Worm (Caenorhabditis elegans): ENCODE measurements around the gene T03F7.7.

T03F7.7 gene

DNA sequence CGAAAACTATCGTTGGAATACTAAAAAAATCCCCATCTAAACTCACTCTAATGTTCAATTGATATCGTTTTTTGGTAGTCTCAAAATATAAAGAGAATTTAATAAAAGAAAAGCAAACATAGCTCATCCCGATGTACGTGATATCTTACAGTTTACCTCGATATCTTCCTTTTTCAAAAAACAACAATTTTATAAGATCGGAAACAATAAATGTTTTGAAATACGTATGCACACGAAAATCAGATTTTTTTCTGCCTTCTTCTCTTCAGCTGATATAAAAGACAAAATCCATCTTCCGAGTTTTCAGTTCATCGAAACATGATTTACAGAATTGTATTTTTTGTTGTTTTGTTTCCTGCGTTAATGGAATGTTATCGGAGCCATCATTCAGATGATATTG lies 40.2 kb upstream of the T03F7.7 start, which contains the start of gene clec-222:
Gene clec-222 (plus strand): TSS at position 301 of the 400 bp plus-strand sequence.
- TF ChIP-seq efl-1 (GFP tag; optimal IDR thresholded peaks at IDR 0.05), result no peak
- no peak for TF ChIP-seq let-526 (GFP tag; IDR thresholded peaks at IDR 0.05)
- no peak for TF ChIP-seq hlh-26 (GFP tag; conservative IDR thresholded peaks at IDR 0.05)
- no peak for TF ChIP-seq madf-10 (tag; optimal IDR thresholded peaks at IDR 0.05)
- TF ChIP-seq ZK185.1 (tag; optimal IDR thresholded peaks at IDR 0.05; ENCODE audit: poor library complexity, severe bottlenecking), result no peak
- TF ChIP-seq nfya-2 (GFP tag; IDR thresholded peaks at IDR 0.05), result no peak
- TF ChIP-seq xnd-1 (tag; optimal IDR thresholded peaks at IDR 0.05), result no peak
- no peak for TF ChIP-seq hsf-1 (GFP tag; IDR thresholded peaks at IDR 0.05)
- TF ChIP-seq bed-1 (GFP tag; IDR thresholded peaks at IDR 0.05), result no peak
- TF ChIP-seq lin-26 (GFP tag; IDR thresholded peaks at IDR 0.05), result no peak
- no peak for TF ChIP-seq ceh-91 (GFP tag; IDR thresholded peaks at IDR 0.05)

DNA sequence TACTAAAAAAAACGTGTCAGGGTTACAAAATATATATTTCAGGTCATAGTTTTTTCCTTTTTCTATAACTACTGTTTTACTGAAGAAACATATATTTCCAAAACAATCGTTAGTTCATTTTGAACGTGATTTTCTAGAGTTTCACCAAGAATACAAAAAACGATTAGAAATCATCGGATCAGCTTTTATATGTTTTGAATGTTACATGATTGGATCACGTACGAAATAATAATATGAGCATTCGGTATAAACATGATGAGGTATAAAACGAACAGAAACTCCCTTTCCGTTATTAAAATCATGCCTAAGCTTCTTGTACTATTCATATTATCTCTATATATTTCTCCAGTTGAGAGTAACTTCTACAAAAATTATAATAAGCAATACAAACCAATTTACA lies 38.4 kb upstream of the T03F7.7 start, which contains the start of gene clec-223:
Gene clec-223 (plus strand): TSS at position 301 of the 400 bp plus-strand sequence.
- TF ChIP-seq B0261.1 (tag; optimal IDR thresholded peaks at IDR 0.05), result no peak
- TF ChIP-seq ccch-3 (GFP tag; optimal IDR thresholded peaks at IDR 0.05), result no peak
- no peak for TF ChIP-seq lin-54 (GFP tag; optimal IDR thresholded peaks at IDR 0.05)
- no peak for TF ChIP-seq chd-7 (tag; optimal IDR thresholded peaks at IDR 0.05)
- TF ChIP-seq Y67H2A.10 (GFP tag; conservative IDR thresholded peaks at IDR 0.05), result no peak
- no peak for TF ChIP-seq snpc-4 (GFP tag; optimal IDR thresholded peaks at IDR 0.05)
- no peak for TF ChIP-seq snpc-4 (tag; optimal IDR thresholded peaks at IDR 0.05)
- TF ChIP-seq aptf-3 (GFP tag; IDR thresholded peaks at IDR 0.05), result no peak
- no peak for TF ChIP-seq sptf-2 (GFP tag; optimal IDR thresholded peaks at IDR 0.05)
- TF ChIP-seq ekl-4 (GFP tag; IDR thresholded peaks at IDR 0.05), result no peak
- TF ChIP-seq Y79H2A.3 (GFP tag; conservative IDR thresholded peaks at IDR 0.05), result no peak
- TF ChIP-seq F22D6.2 (tag; optimal IDR thresholded peaks at IDR 0.05), result no peak

DNA sequence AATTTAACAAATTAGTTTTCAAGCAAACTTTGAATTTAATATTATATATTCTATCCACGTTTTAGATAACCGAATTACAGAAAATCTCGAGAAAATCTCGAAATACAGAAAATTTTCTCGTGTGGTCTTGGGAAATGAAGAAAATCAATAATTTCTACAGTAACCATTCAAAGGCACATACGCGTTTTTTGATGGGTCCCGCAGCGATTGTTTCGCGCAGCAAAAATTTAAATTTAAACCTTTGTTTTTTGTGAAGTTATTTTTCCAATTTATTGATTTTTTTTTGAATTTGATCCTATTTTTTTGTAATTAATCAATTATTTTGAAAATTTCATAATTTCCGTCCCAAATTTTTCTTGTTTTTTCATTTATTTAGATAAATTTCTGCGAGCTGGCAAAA lies 31.7 kb upstream of the T03F7.7 start:
- TF ChIP-seq let-526 (GFP tag; IDR thresholded peaks at IDR 0.05) (no peak), hlh-12 (tag; optimal IDR thresholded peaks at IDR 0.05) (no peak), Y95B8A.8 (GFP tag; IDR thresholded peaks at IDR 0.05) (no peak), C06A6.2 (GFP tag; conservative IDR thresholded peaks at IDR 0.05) (no peak), F10E7.11 (tag; optimal IDR thresholded peaks at IDR 0.05) (no peak), ama-1 (optimal IDR thresholded peaks at IDR 0.05) (no peak), ama-1 (GFP tag; optimal IDR thresholded peaks at IDR 0.05) (no peak), Y79H2A.3 (GFP tag; conservative IDR thresholded peaks at IDR 0.05) (no peak), B0019.2 (GFP tag; conservative IDR thresholded peaks at IDR 0.05) (no peak), die-1 (tag; optimal IDR thresholded peaks at IDR 0.05) (no peak), madf-3 (GFP tag; IDR thresholded peaks at IDR 0.05) (no peak), attf-3 (GFP tag; conservative IDR thresholded peaks at IDR 0.05) (no peak), snpc-3.4 (tag; optimal IDR thresholded peaks at IDR 0.05) (peak; percentile 72), ztf-3 (GFP tag; optimal IDR thresholded peaks at IDR 0.05) (no peak), F52B5.7 (tag; optimal IDR thresholded peaks at IDR 0.05) (no peak), lin-26 (GFP tag; IDR thresholded peaks at IDR 0.05) (no peak), pha-4 (tag; optimal IDR thresholded peaks at IDR 0.05) (no peak), sea-2 (GFP tag; IDR thresholded peaks at IDR 0.05) (no peak), unc-130 (GFP tag; optimal IDR thresholded peaks at IDR 0.05) (no peak), athp-1 (tag; optimal IDR thresholded peaks at IDR 0.05) (peak; percentile 6), chd-7 (tag; optimal IDR thresholded peaks at IDR 0.05) (no peak), F33H1.4 (GFP tag; IDR thresholded peaks at IDR 0.05) (peak; percentile 95), nhr-90 (tag; optimal IDR thresholded peaks at IDR 0.05) (no peak), somi-1 (GFP tag; optimal IDR thresholded peaks at IDR 0.05) (no peak), bed-1 (GFP tag; IDR thresholded peaks at IDR 0.05) (no peak), Y53G8AR.9 (GFP tag; conservative IDR thresholded peaks at IDR 0.05) (no peak), snpc-1.3 (tag; optimal IDR thresholded peaks at IDR 0.05; ENCODE audit: insufficient read depth) (peak; percentile 40), T07F8.4 (tag; optimal IDR thresholded peaks at IDR 0.05) (no peak), unc-62 (GFP tag; optimal IDR thresholded peaks at IDR 0.05) (no peak), B0261.1 (tag; optimal IDR thresholded peaks at IDR 0.05) (no peak)

Data from whole organism, young adult.